Worm (Caenorhabditis elegans): Measurements from ENCODE around the gene T03F7.5.
A peak's percentile ranks its signal among the peaks of the same experiment; 100 is the strongest.

The T03F7.5 gene

DNA sequence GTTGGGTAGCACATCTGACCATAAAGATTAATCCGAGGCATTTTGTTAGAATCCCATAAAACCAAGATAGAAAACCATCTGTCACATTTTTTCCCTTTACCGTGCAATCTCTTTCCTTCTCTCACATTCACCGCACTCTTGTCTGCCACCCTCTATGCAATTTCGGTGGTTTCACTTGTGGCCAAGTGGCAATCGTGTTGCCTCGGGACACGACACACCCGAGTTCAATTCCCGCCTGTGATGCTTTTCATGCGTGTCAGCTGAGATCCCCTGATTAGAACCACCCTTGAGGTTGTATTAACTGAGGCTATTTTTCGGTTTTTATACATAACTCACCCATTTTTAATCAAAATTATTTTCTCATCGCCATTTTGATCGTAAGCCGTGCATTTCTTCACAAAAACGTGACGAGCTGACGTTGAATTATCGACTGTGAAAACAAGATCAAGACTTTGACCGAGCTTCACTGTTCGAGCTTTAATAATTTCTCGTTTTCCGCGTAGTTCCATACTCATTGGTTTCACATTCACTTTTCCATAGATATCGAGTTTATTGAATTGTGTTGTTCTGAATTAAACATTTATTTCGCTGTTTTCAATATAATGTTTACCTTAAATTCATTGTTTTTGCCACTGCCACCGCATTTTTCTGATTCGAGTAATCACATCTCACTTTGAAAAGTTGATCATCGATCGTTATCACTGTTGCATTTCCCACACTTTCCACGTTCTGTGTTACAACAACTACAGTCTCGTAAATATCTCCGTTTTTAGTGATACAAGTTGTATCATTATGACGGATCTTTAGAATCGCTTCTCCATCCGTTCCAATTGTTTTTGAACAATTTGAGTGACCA lies 15.7 kb upstream of the T03F7.5 start:
- TF ChIP-seq mml-1 (tag; optimal IDR thresholded peaks at IDR 0.05) (peak; percentile 57), nfya-1 (tag; optimal IDR thresholded peaks at IDR 0.05; ENCODE audit: insufficient read depth) (peak; percentile 53), nhr-25 (tag; optimal IDR thresholded peaks at IDR 0.05) (peak; percentile 81), lsy-12 (tag; optimal IDR thresholded peaks at IDR 0.05) (peak; percentile 80), hmg-11 (tag; optimal IDR thresholded peaks at IDR 0.05) (peak; percentile 84), R02D3.7 (tag; optimal IDR thresholded peaks at IDR 0.05) (peak; percentile 36), nhr-237 (tag; optimal IDR thresholded peaks at IDR 0.05) (no peak), ztf-11 (tag; optimal IDR thresholded peaks at IDR 0.05) (peak; percentile 52), fos-1 (tag; optimal IDR thresholded peaks at IDR 0.05) (peak; percentile 74), jun-1 (tag; optimal IDR thresholded peaks at IDR 0.05) (peak; percentile 55), elt-2 (tag; optimal IDR thresholded peaks at IDR 0.05) (peak; percentile 77), nhr-23 (tag; optimal IDR thresholded peaks at IDR 0.05) (peak; percentile 76), eor-1 (tag; optimal IDR thresholded peaks at IDR 0.05) (no peak), unc-39 (tag; optimal IDR thresholded peaks at IDR 0.05) (no peak), elt-1 (tag; optimal IDR thresholded peaks at IDR 0.05) (peak; percentile 41), nhr-77 (tag; optimal IDR thresholded peaks at IDR 0.05) (no peak), pqm-1 (tag; optimal IDR thresholded peaks at IDR 0.05) (peak; percentile 39), lin-15B (tag; optimal IDR thresholded peaks at IDR 0.05) (peak; percentile 24), ZK546.5 (tag; optimal IDR thresholded peaks at IDR 0.05) (no peak), skn-1 (tag; optimal IDR thresholded peaks at IDR 0.05) (peak; percentile 60), snpc-4 (tag; optimal IDR thresholded peaks at IDR 0.05) (peak; percentile 40), pha-4 (tag; optimal IDR thresholded peaks at IDR 0.05) (peak; percentile 88), sea-2 (GFP tag; optimal IDR thresholded peaks at IDR 0.05) (no peak), nhr-12 (tag; optimal IDR thresholded peaks at IDR 0.05) (no peak), elt-3 (tag; optimal IDR thresholded peaks at IDR 0.05) (peak in 1 of 3 experiments; percentile 64), fkh-2 (tag; optimal IDR thresholded peaks at IDR 0.05) (no peak), egl-27 (tag; optimal IDR thresholded peaks at IDR 0.05) (peak; percentile 55), ceh-16 (tag; optimal IDR thresholded peaks at IDR 0.05) (no peak), ceh-9 (tag; optimal IDR thresholded peaks at IDR 0.05) (no peak), lin-39 (tag; optimal IDR thresholded peaks at IDR 0.05) (peak; percentile 77), daf-12 (tag; optimal IDR thresholded peaks at IDR 0.05) (no peak), fkh-10 (GFP tag; optimal IDR thresholded peaks at IDR 0.05) (no peak), nhr-67 (tag; optimal IDR thresholded peaks at IDR 0.05) (no peak), unc-62 (GFP tag; optimal IDR thresholded peaks at IDR 0.05) (peak; percentile 75), zag-1 (tag; optimal IDR thresholded peaks at IDR 0.05) (no peak), ceh-28 (tag; optimal IDR thresholded peaks at IDR 0.05) (no peak), nhr-76 (tag; optimal IDR thresholded peaks at IDR 0.05) (no peak), nhr-28 (tag; optimal IDR thresholded peaks at IDR 0.05) (no peak), tbx-2 (tag; optimal IDR thresholded peaks at IDR 0.05) (peak; percentile 74), ama-1 (optimal IDR thresholded peaks at IDR 0.05) (no peak), ceh-82 (tag; optimal IDR thresholded peaks at IDR 0.05) (peak; percentile 95), mdl-1 (tag; optimal IDR thresholded peaks at IDR 0.05) (no peak), egl-5 (tag; optimal IDR thresholded peaks at IDR 0.05) (peak; percentile 67), ztf-4 (tag; optimal IDR thresholded peaks at IDR 0.05) (peak; percentile 18), nhr-11 (tag; optimal IDR thresholded peaks at IDR 0.05) (no peak), aly-2 (tag; optimal IDR thresholded peaks at IDR 0.05) (no peak), nhr-43 (tag; optimal IDR thresholded peaks at IDR 0.05; ENCODE audit: poor library complexity, severe bottlenecking) (peak; percentile 83)
